Worm (Caenorhabditis elegans) whole organism, L4 larva: ENCODE data around the gene cyld-1.

Experiments used
- F37D6.2 ChIP-seq: sonication (generic microtip); optimal IDR thresholded peaks from 2 replicates; lab custom pipeline; 2016; ENCODE audit warnings: mild to moderate bottlenecking, missing genetic modification characterization, missing compliant biosample characterization
- F49E8.2 ChIP-seq: sonication (generic microtip); optimal IDR thresholded peaks from 2 replicates; lab custom pipeline; 2016; ENCODE audit warnings: missing compliant biosample characterization, mild to moderate bottlenecking, missing genetic modification characterization, borderline replicate concordance
- T26A8.4 ChIP-seq: fragments of 200-800 bp; sonication (Bioruptor generic); IDR thresholded peaks from 2 replicates; pipeline ENCODE4 v1.3.6; 2022; ENCODE audit warnings: missing genetic modification characterization, missing compliant biosample characterization
- Y105C5A.15 ChIP-seq: fragments of 200-800 bp; sonication (Bioruptor generic); IDR thresholded peaks from 2 replicates; pipeline ENCODE4 v1.3.6; 2022; ENCODE audit warnings: missing genetic modification characterization, missing compliant biosample characterization
- Y48G9A.11 ChIP-seq: fragments of 200-800 bp; sonication (Bioruptor generic); IDR thresholded peaks from 2 replicates; pipeline ENCODE4 v1.3.6; 2022; ENCODE audit warnings: missing genetic modification reagents, missing genetic modification characterization, missing compliant biosample characterization
- ZK337.2 ChIP-seq: fragments of 200-800 bp; sonication (Bioruptor generic); IDR thresholded peaks from 2 replicates; pipeline ENCODE4 v1.3.6; 2022; ENCODE audit warnings: missing genetic modification reagents, missing genetic modification characterization, missing compliant biosample characterization
- ZK546.5 ChIP-seq, 2 experiments: sonication (generic microtip); optimal IDR thresholded peaks; 2 replicates each; lab custom pipeline; 2017; ENCODE audit warnings: missing biosample characterization in 2 of 2, missing genetic modification characterization in 2 of 2
- aha-1 ChIP-seq: fragments of 150-350 bp; peaks from one replicate; lab custom pipeline; 2014; ENCODE audit warnings: missing biosample characterization, missing genetic modification characterization
- ama-1 ChIP-seq: fragments of 150-350 bp; optimal IDR thresholded peaks from 2 replicates; lab custom pipeline; 2014; ENCODE audit warnings: inconsistent platforms, mixed read lengths
- arid-1 ChIP-seq: fragments of 200-800 bp; sonication (Bioruptor generic); conservative IDR thresholded peaks from 2 replicates; pipeline ENCODE4 v1.3.6; 2022; ENCODE audit warnings: missing genetic modification reagents, missing genetic modification characterization, missing compliant biosample characterization
- attf-4 ChIP-seq: sonication (generic microtip); optimal IDR thresholded peaks from 3 replicates; lab custom pipeline; 2017; ENCODE audit warnings: missing biosample characterization, missing genetic modification characterization
- ceh-82 ChIP-seq: sonication (generic microtip); optimal IDR thresholded peaks from 2 replicates; lab custom pipeline; 2017; ENCODE audit warnings: missing biosample characterization, missing genetic modification characterization
- ces-1 ChIP-seq: fragments of 150-350 bp; sonication (generic microtip); optimal IDR thresholded peaks from 4 replicates; lab custom pipeline; 2014; ENCODE audit warnings: missing biosample characterization, missing genetic modification reagents, missing genetic modification characterization
- cey-2 ChIP-seq: sonication (generic microtip); optimal IDR thresholded peaks from 3 replicates; lab custom pipeline; 2017; ENCODE audit warnings: missing genetic modification characterization, mild to moderate bottlenecking, missing compliant biosample characterization, antibody characterized with exemption, borderline replicate concordance; ENCODE audit not compliant: insufficient read depth
- daf-12 ChIP-seq: fragments of 150-350 bp; optimal IDR thresholded peaks from 2 replicates; lab custom pipeline; 2014; ENCODE audit warnings: missing biosample characterization, missing genetic modification reagents, missing genetic modification characterization
- dmd-8 ChIP-seq: fragments of 200-800 bp; sonication (Bioruptor generic); IDR thresholded peaks from 2 replicates; pipeline ENCODE4 v1.3.6; 2022; ENCODE audit warnings: missing genetic modification characterization, missing compliant biosample characterization
- dpl-1 ChIP-seq: fragments of 150-350 bp; optimal IDR thresholded peaks from 2 replicates; lab custom pipeline; 2014; ENCODE audit warnings: missing biosample characterization, missing genetic modification reagents, missing genetic modification characterization
- duxl-1 ChIP-seq: sonication (generic microtip); optimal IDR thresholded peaks from 2 replicates; lab custom pipeline; 2016; ENCODE audit warnings: mild to moderate bottlenecking, missing genetic modification characterization, moderate library complexity, missing compliant biosample characterization; ENCODE audit not compliant: poor library complexity
- dve-1 ChIP-seq: sonication (generic microtip); optimal IDR thresholded peaks from 2 replicates; lab custom pipeline; 2017; ENCODE audit warnings: antibody characterized with exemption, mild to moderate bottlenecking, missing genetic modification characterization, missing compliant biosample characterization; ENCODE audit not compliant: insufficient read depth
- gei-8 ChIP-seq: fragments of 200-800 bp; sonication (Bioruptor generic); optimal IDR thresholded peaks from 2 replicates; lab custom pipeline; 2018; ENCODE audit warnings: mild to moderate bottlenecking, missing genetic modification characterization, missing compliant biosample characterization
- hif-1 ChIP-seq, 2 experiments: sonication (generic microtip); optimal IDR thresholded peaks; 2 replicates each; lab custom pipeline; 2016 to 2017; ENCODE audit warnings: missing compliant biosample characterization in 2 of 2, missing genetic modification characterization in 2 of 2, missing genetic modification reagents in 2 of 2, missing genotype in 2 of 2, mild to moderate bottlenecking in 1 of 2
- hlh-11 ChIP-seq: fragments of 200-800 bp; sonication (Bioruptor generic); optimal IDR thresholded peaks from 2 replicates; lab custom pipeline; 2018; ENCODE audit warnings: mild to moderate bottlenecking, missing genetic modification characterization, missing compliant biosample characterization
- hmg-1.1 ChIP-seq: fragments of 200-800 bp; sonication (Bioruptor generic); IDR thresholded peaks from 2 replicates; pipeline ENCODE4 v1.3.6; 2022; ENCODE audit warnings: missing genetic modification reagents, missing genetic modification characterization, missing compliant biosample characterization
- jun-1 ChIP-seq: fragments of 150-350 bp; optimal IDR thresholded peaks from 2 replicates; lab custom pipeline; 2014; ENCODE audit warnings: missing biosample characterization, missing genetic modification reagents, missing genetic modification characterization
- lin-1 ChIP-seq: fragments of 200-800 bp; sonication (Bioruptor generic); IDR thresholded peaks from 2 replicates; pipeline ENCODE4 v1.3.6; 2022; ENCODE audit warnings: missing genetic modification reagents, missing genetic modification characterization, missing compliant biosample characterization
- lin-29 ChIP-seq: fragments of 200-800 bp; sonication (Bioruptor generic); IDR thresholded peaks from 2 replicates; pipeline ENCODE4 v1.3.6; 2022; ENCODE audit warnings: missing genetic modification reagents, missing genetic modification characterization, missing compliant biosample characterization
- lir-3 ChIP-seq: sonication (generic microtip); optimal IDR thresholded peaks from 2 replicates; lab custom pipeline; 2016; ENCODE audit warnings: mild to moderate bottlenecking, missing genetic modification characterization, missing compliant biosample characterization
- lsy-2 ChIP-seq, 2 experiments: fragments of 150-350 bp in 1 of 2; sonication (generic microtip) in 1 of 2; optimal IDR thresholded peaks; 2 replicates each; lab custom pipeline; 2014 to 2017; ENCODE audit warnings: missing biosample characterization in 2 of 2, missing genetic modification characterization in 2 of 2
- mep-1 ChIP-seq: fragments of 150-350 bp; sonication (generic microtip); optimal IDR thresholded peaks from 3 replicates; lab custom pipeline; 2014; ENCODE audit warnings: missing biosample characterization, missing genetic modification characterization
- mes-2 ChIP-seq: sonication (generic microtip); optimal IDR thresholded peaks from 2 replicates; lab custom pipeline; 2016; ENCODE audit warnings: missing genotype, mild to moderate bottlenecking, missing genetic modification characterization, missing compliant biosample characterization; ENCODE audit not compliant: poor library complexity, severe bottlenecking
- mxl-2 ChIP-seq: fragments of 200-800 bp; sonication (Bioruptor generic); conservative IDR thresholded peaks from 2 replicates; pipeline ENCODE4 v1.3.6; 2022; ENCODE audit warnings: missing genetic modification reagents, missing genetic modification characterization, missing compliant biosample characterization
- mxl-3 ChIP-seq: fragments of 200-800 bp; sonication (Bioruptor generic); optimal IDR thresholded peaks from 2 replicates; lab custom pipeline; 2018; ENCODE audit warnings: mild to moderate bottlenecking, missing genetic modification characterization, missing compliant biosample characterization
- nhr-10 ChIP-seq: fragments of 150-350 bp; optimal IDR thresholded peaks from 2 replicates; lab custom pipeline; 2014; ENCODE audit warnings: missing biosample characterization, missing genetic modification characterization
- nhr-111 ChIP-seq: fragments of 200-800 bp; sonication (Bioruptor generic); optimal IDR thresholded peaks from 2 replicates; lab custom pipeline; 2018; ENCODE audit warnings: mild to moderate bottlenecking, missing genetic modification characterization, missing compliant biosample characterization
- nhr-42 ChIP-seq: fragments of 200-800 bp; sonication (Bioruptor generic); IDR thresholded peaks from 2 replicates; pipeline ENCODE4 v1.3.6; 2022; ENCODE audit warnings: missing genetic modification characterization, missing compliant biosample characterization
- pha-4 ChIP-seq, 2 experiments: fragments of 150-350 bp in 1 of 2; fragments of 200-800 bp in 1 of 2; sonication (Bioruptor generic) in 1 of 2; IDR thresholded peaks in 1 of 2; optimal IDR thresholded peaks in 1 of 2; 2 replicates each; pipeline versions ENCODE4 v1.3.6 to Lab custom; 2014 to 2022; ENCODE audit warnings: missing genetic modification characterization in 2 of 2, missing genetic modification reagents in 2 of 2, missing biosample characterization in 1 of 2, missing compliant biosample characterization in 1 of 2
- php-3 ChIP-seq: fragments of 200-800 bp; sonication (Bioruptor generic); IDR thresholded peaks from 2 replicates; pipeline ENCODE4 v1.3.6; 2022; ENCODE audit warnings: missing genetic modification reagents, missing genetic modification characterization, missing compliant biosample characterization
- pqm-1 ChIP-seq: sonication (generic microtip); optimal IDR thresholded peaks from 2 replicates; lab custom pipeline; 2017; ENCODE audit warnings: missing biosample characterization, missing genetic modification characterization
- rbr-2 ChIP-seq: sonication (generic microtip); optimal IDR thresholded peaks from 2 replicates; lab custom pipeline; 2016; ENCODE audit warnings: missing genotype, missing genetic modification characterization, missing compliant biosample characterization
- saeg-2 ChIP-seq: fragments of 200-800 bp; sonication (Bioruptor generic); IDR thresholded peaks from 2 replicates; pipeline ENCODE4 v1.3.6; 2022; ENCODE audit warnings: missing genetic modification reagents, missing genetic modification characterization, missing compliant biosample characterization
- spr-3 ChIP-seq: fragments of 200-800 bp; sonication (Bioruptor generic); optimal IDR thresholded peaks from 2 replicates; lab custom pipeline; 2018; ENCODE audit warnings: mild to moderate bottlenecking, missing genetic modification characterization, missing compliant biosample characterization
- unc-62 ChIP-seq, 3 experiments: fragments of 150-350 bp in 1 of 3; sonication (generic microtip); optimal IDR thresholded peaks in 2 of 3; peaks in 1 of 3; 1 replicate in 1 of 3; 2 replicates in 2 of 3; lab custom pipeline; 2014 to 2017; ENCODE audit warnings: missing biosample characterization in 3 of 3, missing genetic modification characterization in 3 of 3, missing genetic modification reagents in 3 of 3, missing genotype in 1 of 3
- vab-7 ChIP-seq: fragments of 200-800 bp; sonication (Bioruptor generic); IDR thresholded peaks from 2 replicates; pipeline ENCODE4 v1.3.6; 2022; ENCODE audit warnings: missing genetic modification reagents, missing genetic modification characterization, missing compliant biosample characterization
- zfp-2 ChIP-seq: sonication (generic microtip); optimal IDR thresholded peaks from 2 replicates; lab custom pipeline; 2016; ENCODE audit warnings: mild to moderate bottlenecking, missing genetic modification characterization, missing compliant biosample characterization
- zip-11 ChIP-seq: fragments of 200-800 bp; sonication (Bioruptor generic); IDR thresholded peaks from 2 replicates; pipeline ENCODE4 v1.3.6; 2022; ENCODE audit warnings: missing genetic modification characterization, missing compliant biosample characterization
- ztf-11 ChIP-seq: fragments of 150-350 bp; optimal IDR thresholded peaks from 2 replicates; lab custom pipeline; 2014; ENCODE audit warnings: missing biosample characterization, missing genetic modification characterization

cyld-1 gene

DNA sequence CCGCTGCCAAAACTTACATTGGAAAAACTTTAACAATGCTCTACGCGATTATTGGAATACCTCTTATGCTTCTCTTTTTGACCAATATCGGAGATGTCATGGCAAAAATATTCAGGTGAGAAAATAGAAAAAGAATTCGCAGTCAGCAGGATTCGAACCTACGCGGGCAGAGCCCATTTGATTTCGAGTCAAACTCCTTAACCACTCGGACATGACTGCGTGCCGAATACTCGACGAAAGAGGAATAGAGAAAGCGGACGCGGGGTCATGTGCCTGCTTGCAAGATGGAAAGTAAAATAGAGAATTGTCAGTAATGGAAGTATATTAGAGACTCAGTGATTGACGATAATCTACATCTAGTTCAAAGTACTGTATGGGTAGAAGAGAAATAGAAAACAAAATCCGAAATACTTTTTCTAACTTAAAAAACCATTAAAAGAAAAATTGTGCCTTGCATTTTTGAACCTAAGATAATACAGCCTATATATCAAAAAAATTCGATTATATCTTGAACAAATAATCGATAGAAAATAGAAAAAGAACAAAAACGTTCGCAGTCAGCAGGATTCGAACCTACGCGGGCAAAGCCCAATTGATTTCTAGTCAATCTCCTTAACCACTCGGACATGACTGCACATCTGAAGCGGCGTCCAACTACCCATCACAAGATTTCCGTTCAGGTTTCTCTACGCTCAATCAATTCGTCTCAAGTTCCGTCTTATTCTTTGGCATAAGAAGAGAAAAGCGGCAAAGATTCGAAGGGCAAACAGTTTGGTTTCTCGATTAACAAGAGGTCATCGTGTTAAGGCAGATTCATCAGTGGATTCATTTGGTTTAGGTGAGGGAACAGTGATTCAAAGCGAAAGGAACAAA lies 48.8 kb downstream of the cyld-1 start (continued):
- TF ChIP-seq lin-29 (GFP tag; lab: Robert Waterston, UW) (no peak), dpl-1 (GFP tag; lab: Kevin White, UChicago) (peak; percentile 37), pha-4 (GFP tag; IDR thresholded peaks at IDR 0.05; lab: Robert Waterston, UW) (peak; percentile 81; the same call in 1 of the 2 replicates), pha-4 (tag; optimal IDR thresholded peaks at IDR 0.05; lab: Kevin White, UChicago) (no peak), duxl-1 (peak; percentile 45), F49E8.2 (tag; lab: Kevin White, UChicago) (peak; percentile 46), saeg-2 (peak; percentile 60; the same call in 1 of the 2 replicates), cey-2 (tag; lab: Kevin White, UChicago) (no peak), hif-1 (tag; optimal IDR thresholded peaks at IDR 0.05; lab: Kevin White, UChicago) (peak in 1 of 2 experiments; percentile 57), ZK546.5 (tag; optimal IDR thresholded peaks at IDR 0.05; lab: Kevin White, UChicago) (no peak), lin-1 (peak; percentile 67), dmd-8 (GFP tag; lab: Robert Waterston, UW) (peak; percentile 97), Y48G9A.11 (GFP tag; lab: Robert Waterston, UW) (peak; percentile 65; the same call in 1 of the 2 replicates), zip-11 (GFP tag; lab: Robert Waterston, UW) (0 out of 2 replicates have a peak, but pooled peaks have one; percentile 5), attf-4 (tag; lab: Kevin White, UChicago) (no peak), unc-62 (GFP tag; optimal IDR thresholded peaks at IDR 0.05 in 1 of 2; lab: Kevin White, UChicago) (peak in 1 of 2 experiments; percentile 96), unc-62 (tag; optimal IDR thresholded peaks at IDR 0.05; lab: Kevin White, UChicago) (no peak), hlh-11 (peak; percentile 30), dve-1 (peak; percentile 17), mxl-2 (peak; percentile 75; the same call in 1 of the 2 replicates), lsy-2 (tag; optimal IDR thresholded peaks at IDR 0.05; lab: Kevin White, UChicago) (peak in 1 of 2 experiments; percentile 49), nhr-111 (GFP tag; lab: Kevin White, UChicago) (peak; percentile 48), arid-1 (GFP tag; lab: Robert Waterston, UW) (peak; percentile 83), zfp-2 (tag; lab: Kevin White, UChicago) (no peak), ZK337.2 (peak; percentile 85), Y105C5A.15 (GFP tag; lab: Robert Waterston, UW) (peak; percentile 92), jun-1 (no peak), ama-1 (lab: Kevin White, UChicago) (no peak), F37D6.2 (tag; lab: Kevin White, UChicago) (peak; percentile 44), hmg-1.1 (GFP tag; lab: Robert Waterston, UW) (peak; percentile 85), daf-12 (tag; lab: Kevin White, UChicago) (no peak), aha-1 (peak; percentile 75), mxl-3 (GFP tag; lab: Kevin White, UChicago) (peak; percentile 52), spr-3 (GFP tag; lab: Kevin White, UChicago) (peak; percentile 8), vab-7 (peak; percentile 88), pqm-1 (no peak), lir-3 (tag; lab: Kevin White, UChicago) (no peak), T26A8.4 (GFP tag; lab: Robert Waterston, UW) (peak; percentile 83), nhr-10 (no peak), ces-1 (GFP tag; lab: Kevin White, UChicago) (no peak), php-3 (GFP tag; lab: Robert Waterston, UW) (peak; percentile 73), nhr-42 (GFP tag; lab: Robert Waterston, UW) (peak; percentile 67; the same call in 1 of the 2 replicates), gei-8 (peak; percentile 78), ceh-82 (tag; lab: Kevin White, UChicago) (no peak), mep-1 (tag; lab: Kevin White, UChicago) (peak; percentile 68), rbr-2 (tag; lab: Kevin White, UChicago) (peak; percentile 73), ztf-11 (tag; lab: Kevin White, UChicago) (no peak), mes-2 (tag; lab: Kevin White, UChicago) (peak; percentile 87)
